Worm (Caenorhabditis elegans): ENCODE results near the gene F49C12.11.

ce11 chrIV:9316068-9316681, 3.0 kb upstream of the F49C12.11 start, which contains the start of the genes F49C12.9 and rpn-7:
- TF ChIP-seq elt-3 (tag; optimal IDR thresholded peaks at IDR 0.05), result no peak
- no peak for TF ChIP-seq snpc-4 (tag; optimal IDR thresholded peaks at IDR 0.05)
- TF ChIP-seq nhr-23 (tag; optimal IDR thresholded peaks at IDR 0.05), result no peak
- TF ChIP-seq C34F6.9 (tag; optimal IDR thresholded peaks at IDR 0.05), result peak; percentile 59
- no peak for TF ChIP-seq ceh-16 (tag; optimal IDR thresholded peaks at IDR 0.05)
- TF ChIP-seq aly-2 (tag; optimal IDR thresholded peaks at IDR 0.05), result no peak
- TF ChIP-seq lin-39 (tag; optimal IDR thresholded peaks at IDR 0.05), result no peak
- TF ChIP-seq lin-13 (GFP tag; optimal IDR thresholded peaks at IDR 0.05), result no peak
- TF ChIP-seq unc-62 (GFP tag; optimal IDR thresholded peaks at IDR 0.05), result no peak
- no peak for TF ChIP-seq elt-1 (tag; optimal IDR thresholded peaks at IDR 0.05)
- TF ChIP-seq ama-1 (optimal IDR thresholded peaks at IDR 0.05), result no peak
